Fruit fly (Drosophila melanogaster): ENCODE measurements around the gene CG43750.

DNA sequence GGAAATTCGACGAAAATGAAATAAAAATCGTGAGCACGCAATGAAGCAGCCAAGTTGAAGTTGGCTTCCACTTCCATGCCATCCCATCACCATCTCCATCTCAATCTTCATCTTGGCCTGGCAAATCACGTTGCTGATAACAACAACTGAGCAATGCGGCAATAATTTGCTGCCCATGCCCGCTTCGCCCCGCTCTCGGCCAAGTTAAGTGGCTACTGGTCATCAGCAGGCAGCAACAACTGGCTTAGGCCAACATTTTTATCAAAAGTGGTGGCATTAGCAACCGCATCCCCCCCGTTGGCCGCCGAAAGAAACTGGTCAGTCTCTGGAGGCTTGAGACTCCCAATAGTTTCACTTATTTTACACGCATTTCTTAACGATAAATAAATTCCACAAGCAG, 39.8 kb upstream of the CG43750 start:
- TF ChIP-seq CG34367 (tag; optimal IDR thresholded peaks at IDR 0.05), result no peak
- TF ChIP-seq CG9948 (tag; optimal IDR thresholded peaks at IDR 0.05), result no peak
- TF ChIP-seq Pif1B (GFP tag; optimal IDR thresholded peaks at IDR 0.05), result no peak
- TF ChIP-seq fd96Ca (GFP tag; IDR thresholded peaks at IDR 0.05), result no peak
- no peak for TF ChIP-seq CG14655 (GFP tag; optimal IDR thresholded peaks at IDR 0.05)
- TF ChIP-seq CG15710 (tag; optimal IDR thresholded peaks at IDR 0.05), result no peak
- no peak for TF ChIP-seq CG12605 (GFP tag; IDR thresholded peaks at IDR 0.05)
- TF ChIP-seq CG17806 (tag; optimal IDR thresholded peaks at IDR 0.05), result no peak
- no peak for TF ChIP-seq Ets98B (GFP tag; IDR thresholded peaks at IDR 0.05)
- no peak for TF ChIP-seq CG10348 (GFP tag; IDR thresholded peaks at IDR 0.05)
